Fruit fly (Drosophila melanogaster): ENCODE measurements around the gene pn.

pn gene

dm6 chrX:2219899-2220298 lies 38.9 kb downstream of the pn start (continued):
- TF ChIP-seq CG31441 (GFP tag; IDR thresholded peaks at IDR 0.05) (0 out of 2 replicates have a peak, but pooled peaks have one; percentile 22), sisA (GFP tag; IDR thresholded peaks at IDR 0.05) (no peak), vfl (GFP tag; optimal IDR thresholded peaks at IDR 0.05) (no peak), grau (tag; optimal IDR thresholded peaks at IDR 0.05) (peak; percentile 2), CG2678 (tag; optimal IDR thresholded peaks at IDR 0.05) (peak; percentile 22), Xbp1 (GFP tag; optimal IDR thresholded peaks at IDR 0.05) (peak; percentile 31), HmgD (GFP tag; optimal IDR thresholded peaks at IDR 0.05) (no peak), lov (optimal IDR thresholded peaks at IDR 0.05) (no peak), lov (GFP tag; IDR thresholded peaks at IDR 0.05) (no peak), HHEX (GFP tag; optimal IDR thresholded peaks at IDR 0.05) (no peak), CG4360 (GFP tag; IDR thresholded peaks at IDR 0.05) (no peak), pho (GFP tag; optimal IDR thresholded peaks at IDR 0.05) (no peak), bsh (GFP tag; optimal IDR thresholded peaks at IDR 0.05) (peak in 1 of 2 experiments; percentile 48), al (GFP tag; IDR thresholded peaks at IDR 0.05) (no peak), usp (GFP tag; optimal IDR thresholded peaks at IDR 0.05) (no peak), CG7839 (tag; optimal IDR thresholded peaks at IDR 0.05) (peak; percentile 22), CG10979 (tag; optimal IDR thresholded peaks at IDR 0.05) (peak; percentile 41), CG2712 (tag; optimal IDR thresholded peaks at IDR 0.05) (peak; percentile 7), Optix (GFP tag; IDR thresholded peaks at IDR 0.05) (no peak), CG1603 (tag; optimal IDR thresholded peaks at IDR 0.05) (peak; percentile 41), CG9437 (GFP tag; optimal IDR thresholded peaks at IDR 0.05) (no peak), prd (optimal IDR thresholded peaks at IDR 0.05) (no peak), prd (GFP tag; IDR thresholded peaks at IDR 0.05) (peak; percentile 30; the same call in 1 of the 3 replicates), fd96Cb (tag; optimal IDR thresholded peaks at IDR 0.05) (peak; percentile 12), CG8478 (optimal IDR thresholded peaks at IDR 0.05) (no peak), abd-A (tag; optimal IDR thresholded peaks at IDR 0.05) (no peak), Drgx (GFP tag; IDR thresholded peaks at IDR 0.05) (peak; percentile 51), gem (tag; optimal IDR thresholded peaks at IDR 0.05) (peak; percentile 39), Dll (GFP tag; IDR thresholded peaks at IDR 0.05; ENCODE audit: partially characterized antibody) (no peak), hkb (optimal IDR thresholded peaks at IDR 0.05) (no peak), hkb (GFP tag; IDR thresholded peaks at IDR 0.05) (0 out of 2 replicates have a peak, but pooled peaks have one; percentile 9), dmrt99B (tag; optimal IDR thresholded peaks at IDR 0.05) (peak; percentile 4), B-H2 (GFP tag; optimal IDR thresholded peaks at IDR 0.05) (no peak), unpg (GFP tag; optimal IDR thresholded peaks at IDR 0.05) (peak; percentile 9), nmo (GFP tag; optimal IDR thresholded peaks at IDR 0.05) (peak; percentile 17), CG1233 (GFP tag; optimal IDR thresholded peaks at IDR 0.05) (no peak), Stat92E (GFP tag; optimal IDR thresholded peaks at IDR 0.05) (no peak), Fer2 (tag; optimal IDR thresholded peaks at IDR 0.05) (no peak), zen2 (GFP tag; IDR thresholded peaks at IDR 0.05; ENCODE audit: partially characterized antibody) (no peak), Ssrp (tag; optimal IDR thresholded peaks at IDR 0.05) (peak; percentile 9), zf30C (GFP tag; optimal IDR thresholded peaks at IDR 0.05) (no peak), Adf1 (GFP tag; IDR thresholded peaks at IDR 0.05) (no peak), jing (GFP tag; optimal IDR thresholded peaks at IDR 0.05) (no peak), onecut (GFP tag; IDR thresholded peaks at IDR 0.05) (no peak), hb (GFP tag; IDR thresholded peaks at IDR 0.05; ENCODE audit: partially characterized antibody) (no peak), Oli (tag; optimal IDR thresholded peaks at IDR 0.05) (peak; percentile 20), ttk (GFP tag; IDR thresholded peaks at IDR 0.05) (0 out of 2 replicates have a peak, but pooled peaks have one; percentile 7), sens-2 (GFP tag; IDR thresholded peaks at IDR 0.05) (no peak), CG18262 (tag; optimal IDR thresholded peaks at IDR 0.05) (peak; percentile 10), lab (GFP tag; optimal IDR thresholded peaks at IDR 0.05) (no peak), pnt (GFP tag; optimal IDR thresholded peaks at IDR 0.05) (no peak)
